Fruit fly (Drosophila melanogaster): ENCODE results near the gene tara.
A peak's percentile ranks its signal among the peaks of the same experiment; 100 is the strongest.

Gene tara

dm6 chr3R:16263522-16264305, 38.3 kb downstream of the tara start, which contains the start of the genes bor and asun (continued):
- no peak for TF ChIP-seq Hmr (GFP tag; optimal IDR thresholded peaks at IDR 0.05)
- TF ChIP-seq CG16779 (GFP tag; IDR thresholded peaks at IDR 0.05), result no peak
- TF ChIP-seq chinmo (GFP tag; IDR thresholded peaks at IDR 0.05; ENCODE audit: partially characterized antibody), result peak; percentile 65; the same call in 1 of the 4 replicates
- TF ChIP-seq CG15269 (tag; optimal IDR thresholded peaks at IDR 0.05), result no peak
- no peak for TF ChIP-seq lab (GFP tag; optimal IDR thresholded peaks at IDR 0.05)
- no peak for TF ChIP-seq Gsc (GFP tag; IDR thresholded peaks at IDR 0.05)
- TF ChIP-seq eve (GFP tag; optimal IDR thresholded peaks at IDR 0.05), result no peak
- TF ChIP-seq CG4404 (GFP tag; IDR thresholded peaks at IDR 0.05), result no peak
- peak; percentile 94 for TF ChIP-seq CG32772 (GFP tag; IDR thresholded peaks at IDR 0.05)
- no peak for TF ChIP-seq CG9876 (GFP tag; optimal IDR thresholded peaks at IDR 0.05)
- TF ChIP-seq B-H1 (GFP tag; IDR thresholded peaks at IDR 0.05), result no peak
- no peak for TF ChIP-seq CG1792 (GFP tag; optimal IDR thresholded peaks at IDR 0.05)
- TF ChIP-seq zfh2 (GFP tag; optimal IDR thresholded peaks at IDR 0.05), result no peak
- no peak for TF ChIP-seq CG10431 (GFP tag; optimal IDR thresholded peaks at IDR 0.05)
- no peak for TF ChIP-seq hb (GFP tag; IDR thresholded peaks at IDR 0.05; ENCODE audit: partially characterized antibody)
- TF ChIP-seq dati (GFP tag; IDR thresholded peaks at IDR 0.05), result no peak
- no peak for TF ChIP-seq Taf1 (GFP tag; IDR thresholded peaks at IDR 0.05)
- peak; percentile 23; the same call in 1 of the 2 replicates for TF ChIP-seq ara (GFP tag; IDR thresholded peaks at IDR 0.05)
- no peak for TF ChIP-seq crol (GFP tag; IDR thresholded peaks at IDR 0.05)
- no peak for TF ChIP-seq TFAM (GFP tag; optimal IDR thresholded peaks at IDR 0.05)
- TF ChIP-seq CG12155 (GFP tag; optimal IDR thresholded peaks at IDR 0.05), result no peak
- TF ChIP-seq Bteb2 (GFP tag; optimal IDR thresholded peaks at IDR 0.05), result peak; percentile 34
- TF ChIP-seq CG13424 (tag; optimal IDR thresholded peaks at IDR 0.05), result peak; percentile 12
- TF ChIP-seq CG8388 (GFP tag; optimal IDR thresholded peaks at IDR 0.05), result no peak
- TF ChIP-seq Lhr (GFP tag; optimal IDR thresholded peaks at IDR 0.05), result no peak
- TF ChIP-seq E2f1 (GFP tag; IDR thresholded peaks at IDR 0.05), result no peak
- no peak for TF ChIP-seq CG2678 (tag; optimal IDR thresholded peaks at IDR 0.05)
- no peak for TF ChIP-seq CG5953 (GFP tag; IDR thresholded peaks at IDR 0.05)
- TF ChIP-seq CG16815 (GFP tag; optimal IDR thresholded peaks at IDR 0.05), result no peak
- no peak for TF ChIP-seq prd (optimal IDR thresholded peaks at IDR 0.05)
- peak; percentile 41; the same call in 1 of the 3 replicates for TF ChIP-seq prd (GFP tag; IDR thresholded peaks at IDR 0.05)
- TF ChIP-seq dan (GFP tag; IDR thresholded peaks at IDR 0.05), result no peak
- TF ChIP-seq CG17829 (tag; optimal IDR thresholded peaks at IDR 0.05), result peak; percentile 28
- no peak for TF ChIP-seq CG9215 (GFP tag; IDR thresholded peaks at IDR 0.05)
- TF ChIP-seq CG11560 (tag; IDR thresholded peaks at IDR 0.05), result no peak
- no peak for TF ChIP-seq Bdp1 (GFP tag; optimal IDR thresholded peaks at IDR 0.05)
- TF ChIP-seq CG9797 (GFP tag; optimal IDR thresholded peaks at IDR 0.05), result no peak
- TF ChIP-seq CG32767 (GFP tag; IDR thresholded peaks at IDR 0.05), result no peak
- no peak for TF ChIP-seq sisA (GFP tag; IDR thresholded peaks at IDR 0.05)
- TF ChIP-seq CG11723 (GFP tag; optimal IDR thresholded peaks at IDR 0.05), result no peak
- no peak for TF ChIP-seq fd64A (GFP tag; optimal IDR thresholded peaks at IDR 0.05)
- no peak for TF ChIP-seq Dbx (GFP tag; IDR thresholded peaks at IDR 0.05)
- TF ChIP-seq Hr3 (GFP tag; optimal IDR thresholded peaks at IDR 0.05), result no peak
- TF ChIP-seq CG3726 (GFP tag; IDR thresholded peaks at IDR 0.05), result no peak
- TF ChIP-seq Atf6 (GFP tag; IDR thresholded peaks at IDR 0.05), result no peak
- peak; percentile 68 for TF ChIP-seq MESR4 (GFP tag; optimal IDR thresholded peaks at IDR 0.05)
- TF ChIP-seq lbe (GFP tag; optimal IDR thresholded peaks at IDR 0.05), result peak; percentile 79
- TF ChIP-seq CG43689 (GFP tag; IDR thresholded peaks at IDR 0.05), result no peak
- TF ChIP-seq pum (GFP tag; optimal IDR thresholded peaks at IDR 0.05), result no peak
- no peak for TF ChIP-seq CG4360 (GFP tag; IDR thresholded peaks at IDR 0.05)
- TF ChIP-seq CG14710 (tag; optimal IDR thresholded peaks at IDR 0.05), result peak; percentile 34
